Worm (Caenorhabditis elegans) whole organism, late embryonic: ENCODE results near the gene T22B2.2.

Source experiments
- C08G9.2 ChIP-seq: sonication (generic microtip); optimal IDR thresholded peaks from 2 replicates; lab custom pipeline; 2016; ENCODE audit warnings: mild to moderate bottlenecking, missing genetic modification characterization, moderate library complexity, missing compliant biosample characterization
- ceh-30 ChIP-seq: fragments of 150-350 bp; optimal IDR thresholded peaks from 2 replicates; lab custom pipeline; 2014; ENCODE audit warnings: missing biosample characterization, missing genetic modification characterization
- ceh-6 ChIP-seq: fragments of 200-800 bp; sonication (Bioruptor generic); optimal IDR thresholded peaks from 2 replicates; lab custom pipeline; 2018; ENCODE audit warnings: mild to moderate bottlenecking, missing genetic modification characterization, missing compliant biosample characterization
- dmd-4 ChIP-seq: sonication (generic microtip); optimal IDR thresholded peaks from 2 replicates; lab custom pipeline; 2016; ENCODE audit warnings: borderline replicate concordance, missing genetic modification characterization, missing compliant biosample characterization
- lin-11 ChIP-seq: fragments of 200-800 bp; sonication (Bioruptor generic); optimal IDR thresholded peaks from 2 replicates; lab custom pipeline; 2018; ENCODE audit warnings: mild to moderate bottlenecking, missing genetic modification characterization, missing compliant biosample characterization
- nhr-11 ChIP-seq: fragments of 150-350 bp; optimal IDR thresholded peaks from 2 replicates; lab custom pipeline; 2014; ENCODE audit warnings: missing biosample characterization, missing genetic modification characterization
- ref-2 ChIP-seq: sonication (generic microtip); optimal IDR thresholded peaks from 2 replicates; lab custom pipeline; 2016; ENCODE audit warnings: missing genetic modification characterization, missing compliant biosample characterization
- sox-4 ChIP-seq: sonication (generic microtip); optimal IDR thresholded peaks from 2 replicates; lab custom pipeline; 2017; ENCODE audit warnings: mild to moderate bottlenecking, missing genetic modification characterization, inconsistent platforms, missing compliant biosample characterization

DNA sequence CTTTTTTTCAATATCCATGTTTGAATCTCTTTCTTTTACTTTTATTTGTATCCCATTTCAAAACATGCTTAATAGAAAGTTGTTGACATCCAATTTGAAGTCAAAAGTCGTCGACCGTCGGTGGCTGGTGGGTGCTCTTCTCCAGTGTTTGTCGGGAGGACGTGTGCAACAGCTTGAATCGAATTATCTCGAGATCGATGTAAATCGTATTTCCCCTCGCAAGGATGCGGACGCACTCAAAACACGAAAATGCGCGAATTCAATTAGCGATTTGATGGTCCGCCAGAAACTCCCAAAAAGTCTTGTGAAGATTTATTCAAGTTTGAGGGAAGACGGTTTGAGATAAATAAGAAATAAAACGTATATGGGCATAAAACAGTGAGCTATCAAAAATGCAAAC is 44.5 kb upstream of the T22B2.2 start:
- TF ChIP-seq sox-4: no peak
- TF ChIP-seq lin-11 (tag; lab: Kevin White, UChicago): no peak
- no peak for TF ChIP-seq ceh-6 (GFP tag; lab: Kevin White, UChicago)
- no peak for TF ChIP-seq C08G9.2
- TF ChIP-seq ref-2: no peak
- no peak for TF ChIP-seq dmd-4 (tag; lab: Kevin White, UChicago)
- TF ChIP-seq nhr-11 (tag; lab: Kevin White, UChicago): no peak
- TF ChIP-seq ceh-30: no peak
